Worm (Caenorhabditis elegans) whole organism, midembryonic: ENCODE results near the gene K09C8.7.

ENCODE experiments used
- T22C8.4 ChIP-seq: fragments of 200-800 bp; sonication (Bioruptor generic); IDR thresholded peaks from 2 replicates; pipeline ENCODE4 v1.3.6; 2022; ENCODE audit warnings: missing genetic modification characterization, missing compliant biosample characterization
- cog-1 ChIP-seq: sonication (generic microtip); optimal IDR thresholded peaks from 2 replicates; lab custom pipeline; 2016; ENCODE audit warnings: missing genetic modification characterization, missing compliant biosample characterization
- flt-1 ChIP-seq: fragments of 200-800 bp; sonication (Bioruptor generic); IDR thresholded peaks from 2 replicates; pipeline ENCODE4 v1.3.6; 2022; ENCODE audit warnings: missing genetic modification characterization, missing compliant biosample characterization
- klf-2 ChIP-seq: fragments of 200-800 bp; sonication (Bioruptor generic); conservative IDR thresholded peaks from 2 replicates; pipeline ENCODE4 v1.3.6; 2022; ENCODE audit warnings: missing genetic modification reagents, missing genetic modification characterization, missing compliant biosample characterization
- med-1 ChIP-seq: sonication (generic microtip); optimal IDR thresholded peaks from 2 replicates; lab custom pipeline; 2017; ENCODE audit warnings: missing genetic modification characterization, mild to moderate bottlenecking, missing compliant biosample characterization, antibody characterized with exemption, missing genetic modification reagents; ENCODE audit not compliant: insufficient read depth
- ref-1 ChIP-seq: fragments of 200-800 bp; sonication (Bioruptor generic); conservative IDR thresholded peaks from 2 replicates; pipeline ENCODE4 v1.3.6; 2022; ENCODE audit warnings: missing genetic modification reagents, missing genetic modification characterization, missing compliant biosample characterization
- tab-1 ChIP-seq: fragments of 200-800 bp; sonication (Bioruptor generic); IDR thresholded peaks from 2 replicates; pipeline ENCODE4 v1.3.6; 2022; ENCODE audit warnings: missing genetic modification characterization, missing compliant biosample characterization
- ztf-23 ChIP-seq: fragments of 200-800 bp; sonication (Bioruptor generic); IDR thresholded peaks from 2 replicates; pipeline ENCODE4 v1.3.6; 2022; ENCODE audit warnings: missing genetic modification reagents, missing genetic modification characterization, missing compliant biosample characterization
- ztf-29 ChIP-seq: fragments of 200-800 bp; sonication (Bioruptor generic); IDR thresholded peaks from 2 replicates; pipeline ENCODE4 v1.3.6; 2022; ENCODE audit warnings: missing genetic modification reagents, missing genetic modification characterization, missing compliant biosample characterization

Gene K09C8.7

DNA sequence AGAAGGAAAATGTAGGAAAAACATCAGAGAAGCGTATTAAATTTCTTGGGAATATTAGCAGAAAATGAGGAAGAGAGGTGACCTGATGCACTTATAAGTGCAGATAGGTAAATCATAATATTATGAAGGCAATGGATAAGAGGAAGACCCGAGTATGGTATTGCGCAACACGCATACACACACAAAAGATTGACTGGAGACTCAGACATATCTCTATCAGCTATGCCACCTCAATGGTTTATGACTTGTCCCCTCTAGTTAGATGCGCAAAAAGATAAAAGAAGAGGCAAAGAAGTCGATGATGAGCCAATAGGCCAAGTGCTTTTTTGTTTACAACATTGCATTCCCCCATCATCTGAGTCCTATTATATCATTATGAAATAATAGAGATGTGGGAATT is 19.1 kb downstream of the K09C8.7 start:
- TF ChIP-seq tab-1 (GFP tag; lab: Robert Waterston, UW), result no peak
- TF ChIP-seq flt-1 (GFP tag; lab: Robert Waterston, UW), result no peak
- no peak for TF ChIP-seq med-1 (GFP tag; lab: Kevin White, UChicago)
- TF ChIP-seq ztf-23 (GFP tag; lab: Robert Waterston, UW), result no peak
- TF ChIP-seq klf-2, result no peak
- TF ChIP-seq cog-1, result no peak
- no peak for TF ChIP-seq ztf-29
- TF ChIP-seq T22C8.4 (GFP tag; lab: Robert Waterston, UW), result no peak
- no peak for TF ChIP-seq ref-1

DNA sequence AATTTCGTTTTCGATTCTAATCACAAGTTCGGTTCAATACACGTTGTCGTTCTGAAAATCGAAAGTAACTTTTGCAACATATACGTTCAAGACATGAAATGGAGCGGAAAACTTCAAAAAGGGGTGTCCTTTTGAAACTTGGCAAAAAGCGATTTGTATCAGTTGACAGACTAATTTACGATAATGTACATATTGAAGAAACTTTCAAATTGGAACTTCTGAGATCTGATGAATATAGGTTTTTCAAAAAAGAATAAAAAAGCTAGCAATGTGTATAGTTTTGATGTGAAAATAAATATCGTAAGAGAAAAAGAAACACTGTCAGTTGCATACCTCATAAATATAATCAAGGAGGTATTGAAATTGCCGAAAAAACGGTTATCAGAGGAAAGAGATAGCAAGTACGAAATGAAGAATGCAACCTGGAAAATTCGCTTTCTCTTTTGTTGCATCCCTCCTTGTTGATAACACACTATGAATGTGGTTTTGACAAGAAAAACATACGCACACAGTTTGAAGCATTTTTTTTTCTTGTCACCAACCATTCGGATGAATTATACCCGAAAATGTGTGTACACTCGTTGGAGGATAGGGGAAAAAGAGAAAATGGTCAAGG is 22.1 kb downstream of the K09C8.7 start, which contains the start of gene dgn-1:
dgn-1 (minus strand) TSS at position 51 of the 616 bp plus-strand sequence.
- no peak for TF ChIP-seq flt-1 (GFP tag; lab: Robert Waterston, UW)

DNA sequence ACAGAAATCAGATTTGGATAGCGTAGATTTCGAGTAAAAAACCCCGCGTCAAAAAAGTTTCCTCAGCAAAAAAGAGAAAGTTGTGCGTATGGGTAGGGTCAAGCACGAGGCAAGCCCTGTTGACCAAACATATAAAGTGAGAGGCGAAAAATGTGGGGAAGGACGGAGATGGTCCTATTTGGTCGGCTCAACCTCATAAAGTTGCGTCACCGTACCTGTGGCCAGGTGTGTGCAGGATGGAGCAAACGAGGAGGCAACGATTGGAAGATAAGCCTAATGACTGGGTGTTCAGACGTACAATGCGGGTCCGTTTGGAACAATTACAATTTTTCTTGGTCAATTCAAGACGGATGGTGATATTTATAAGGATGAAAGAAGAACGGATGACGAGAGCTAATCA is 24.1 kb downstream of the K09C8.7 start:
- TF ChIP-seq klf-2, result no peak
- TF ChIP-seq ztf-29, result no peak
- TF ChIP-seq cog-1, result no peak
- no peak for TF ChIP-seq flt-1 (GFP tag; lab: Robert Waterston, UW)
- no peak for TF ChIP-seq T22C8.4 (GFP tag; lab: Robert Waterston, UW)
- no peak for TF ChIP-seq med-1 (GFP tag; lab: Kevin White, UChicago)
- no peak for TF ChIP-seq tab-1 (GFP tag; lab: Robert Waterston, UW)

DNA sequence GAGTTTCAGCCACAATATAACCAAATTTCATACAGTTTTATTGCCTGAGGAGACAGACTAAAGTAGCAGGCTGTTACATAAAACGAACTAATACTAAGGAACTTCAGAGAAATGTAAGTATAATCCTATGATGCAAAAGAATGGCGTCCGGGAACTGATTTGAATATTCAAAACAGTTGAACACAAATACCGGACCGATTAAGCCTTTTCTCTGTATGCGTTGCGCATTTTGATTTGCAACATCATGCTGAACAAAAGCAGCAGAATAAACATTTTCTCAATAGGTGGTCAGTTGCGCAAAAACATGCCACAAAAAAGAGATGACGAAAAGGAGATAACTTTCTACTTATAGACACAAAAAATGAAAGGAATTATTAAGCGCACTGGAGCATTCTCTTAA is 27.2 kb downstream of the K09C8.7 start:
- TF ChIP-seq tab-1 (GFP tag; lab: Robert Waterston, UW) (no peak), cog-1 (no peak), klf-2 (no peak), ztf-23 (GFP tag; lab: Robert Waterston, UW) (no peak), ref-1 (no peak), T22C8.4 (GFP tag; lab: Robert Waterston, UW) (no peak), flt-1 (GFP tag; lab: Robert Waterston, UW) (no peak)

DNA sequence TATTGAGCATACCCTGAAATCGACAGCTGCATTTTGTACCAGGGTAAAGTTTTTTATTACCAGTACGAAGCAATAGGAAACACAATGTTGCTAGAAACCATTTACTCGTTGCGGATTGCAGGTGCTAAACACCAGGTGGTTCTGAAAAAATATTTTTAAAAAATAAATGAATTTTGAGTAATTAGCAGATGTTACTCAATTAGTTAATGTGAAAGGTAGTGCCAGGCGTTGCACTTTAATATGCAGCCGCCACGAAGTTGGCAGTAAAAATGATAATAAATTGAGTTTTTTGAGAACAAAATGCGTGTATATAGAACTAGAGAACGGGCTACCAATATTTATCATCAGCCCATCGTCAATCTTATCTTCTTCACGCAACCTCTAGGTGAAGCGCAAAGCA is 31.6 kb downstream of the K09C8.7 start, which contains the start of gene nstp-9:
nstp-9 (minus strand) TSS at position 101 of the 400 bp plus-strand sequence.
- TF ChIP-seq med-1 (GFP tag; lab: Kevin White, UChicago), result no peak
- no peak for TF ChIP-seq T22C8.4 (GFP tag; lab: Robert Waterston, UW)
- no peak for TF ChIP-seq ztf-29
- TF ChIP-seq tab-1 (GFP tag; lab: Robert Waterston, UW), result no peak
- TF ChIP-seq ref-1, result no peak
- no peak for TF ChIP-seq cog-1
- no peak for TF ChIP-seq flt-1 (GFP tag; lab: Robert Waterston, UW)
- TF ChIP-seq klf-2, result no peak
- no peak for TF ChIP-seq ztf-23 (GFP tag; lab: Robert Waterston, UW)

DNA sequence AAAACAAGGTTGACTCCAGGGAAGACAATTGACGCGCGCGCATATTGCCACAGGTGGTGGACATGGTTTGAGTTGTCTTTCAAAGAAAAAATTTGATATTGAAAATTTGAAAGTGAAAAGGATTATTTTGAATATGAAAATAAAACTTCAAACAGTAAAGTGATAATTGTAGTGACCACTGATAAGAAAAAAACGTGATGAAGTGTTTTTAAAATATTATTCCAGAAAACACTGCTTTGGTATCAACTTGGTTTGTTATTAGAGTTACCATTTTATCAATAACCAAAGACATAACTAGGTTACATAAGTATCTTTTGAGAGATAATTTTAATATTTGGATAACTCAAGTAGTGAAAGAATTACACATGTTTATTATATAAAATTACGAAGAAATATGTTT is 35.0 kb downstream of the K09C8.7 start:
- TF ChIP-seq tab-1 (GFP tag; lab: Robert Waterston, UW) (no peak), flt-1 (GFP tag; lab: Robert Waterston, UW) (no peak), cog-1 (no peak), med-1 (GFP tag; lab: Kevin White, UChicago) (no peak), ztf-29 (no peak), ref-1 (no peak), T22C8.4 (GFP tag; lab: Robert Waterston, UW) (no peak), ztf-23 (GFP tag; lab: Robert Waterston, UW) (no peak), klf-2 (no peak)

DNA sequence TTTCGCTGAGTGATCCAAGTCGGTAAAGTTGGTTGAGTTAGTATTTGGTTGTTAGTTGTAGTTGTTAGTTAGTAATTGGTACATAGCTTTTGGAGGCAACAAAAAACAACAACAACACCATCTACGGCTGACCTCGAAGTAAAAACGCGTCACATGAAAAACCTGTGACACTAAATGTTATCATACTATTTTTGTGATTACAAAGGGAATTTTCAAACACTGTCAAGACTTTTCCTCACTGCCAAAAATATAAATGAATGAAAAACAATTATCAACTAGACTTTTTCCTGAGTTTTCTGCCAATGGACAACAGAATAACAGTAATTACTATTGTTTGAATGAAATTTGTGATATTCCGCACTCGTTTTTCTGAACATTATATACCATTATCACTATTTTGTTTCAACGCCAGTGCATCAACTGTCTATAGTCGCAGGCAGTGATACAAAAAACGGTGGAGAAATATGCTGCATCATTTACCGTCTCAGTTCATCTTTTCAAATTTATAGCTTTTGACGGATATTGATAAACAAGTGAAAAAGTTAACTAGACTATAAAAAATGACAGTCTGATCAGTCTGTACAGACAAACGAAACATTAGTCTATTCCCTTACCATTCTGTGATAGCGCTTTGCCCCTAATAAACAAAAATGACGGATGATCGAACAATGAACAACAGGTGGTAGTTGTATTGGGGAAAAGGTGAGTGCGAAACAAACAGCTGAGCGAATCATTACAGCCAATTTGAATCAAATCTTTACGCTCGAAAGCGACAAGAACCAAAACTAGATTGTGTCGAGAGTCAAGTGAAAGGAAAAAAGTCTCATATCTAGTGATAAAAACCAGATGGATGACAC is 36.5 kb downstream of the K09C8.7 start:
- no peak for TF ChIP-seq klf-2
- TF ChIP-seq flt-1 (GFP tag; lab: Robert Waterston, UW), result no peak
- TF ChIP-seq tab-1 (GFP tag; lab: Robert Waterston, UW), result no peak
- TF ChIP-seq T22C8.4 (GFP tag; lab: Robert Waterston, UW), result no peak
- TF ChIP-seq med-1 (GFP tag; lab: Kevin White, UChicago), result no peak
- no peak for TF ChIP-seq ztf-29
- TF ChIP-seq ztf-23 (GFP tag; lab: Robert Waterston, UW), result no peak
- TF ChIP-seq cog-1, result no peak
- TF ChIP-seq ref-1, result no peak

DNA sequence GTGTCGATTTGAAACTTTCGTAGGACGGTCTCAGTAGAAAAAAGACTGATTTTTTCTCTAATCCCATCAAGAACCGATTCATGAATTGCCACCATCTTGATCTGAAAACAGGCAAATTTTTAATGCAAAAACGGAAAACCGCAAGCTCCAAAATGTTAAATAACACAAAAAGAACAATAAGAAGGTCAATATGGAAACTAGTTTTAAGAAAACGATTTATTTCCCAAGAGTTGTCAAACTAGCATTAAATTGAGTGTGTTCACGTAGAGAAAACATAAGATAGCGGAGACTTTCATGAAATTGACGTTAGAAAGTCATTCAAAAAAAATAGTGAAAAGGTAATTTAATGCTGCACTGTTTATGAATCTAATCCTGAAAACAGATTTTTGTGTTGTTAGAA is 37.2 kb downstream of the K09C8.7 start, which contains the start of gene F47B10.9:
F47B10.9 (minus strand) TSS at position 101 of the 400 bp plus-strand sequence.
- TF ChIP-seq tab-1 (GFP tag; lab: Robert Waterston, UW) (no peak), ztf-29 (no peak), cog-1 (no peak), med-1 (GFP tag; lab: Kevin White, UChicago) (no peak), klf-2 (no peak), ztf-23 (GFP tag; lab: Robert Waterston, UW) (no peak), flt-1 (GFP tag; lab: Robert Waterston, UW) (no peak), ref-1 (no peak), T22C8.4 (GFP tag; lab: Robert Waterston, UW) (no peak)

DNA sequence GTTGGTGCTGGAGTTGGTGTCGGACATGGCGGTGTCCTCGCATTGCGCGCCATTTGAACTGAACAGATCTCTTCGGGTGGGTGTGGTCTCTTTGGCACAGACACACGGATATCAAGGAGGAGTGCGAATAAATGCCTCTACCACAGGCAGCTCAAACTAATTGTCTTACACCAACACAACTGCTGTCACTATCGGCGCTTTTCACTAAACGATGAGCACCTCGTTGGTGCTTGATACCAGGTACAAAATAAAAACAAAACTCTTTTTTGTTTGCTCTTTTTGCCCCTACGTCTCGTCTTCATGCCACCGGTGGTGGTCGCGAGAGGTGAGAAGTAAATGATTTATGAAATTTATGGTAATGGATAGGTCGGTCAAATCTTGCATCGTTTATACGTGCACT is 40.5 kb downstream of the K09C8.7 start, which contains the start of gene F47B10.8:
F47B10.8 (minus strand) TSS at position 101 of the 400 bp plus-strand sequence.
- TF ChIP-seq med-1 (GFP tag; lab: Kevin White, UChicago), result no peak
- TF ChIP-seq flt-1 (GFP tag; lab: Robert Waterston, UW), result no peak
- no peak for TF ChIP-seq tab-1 (GFP tag; lab: Robert Waterston, UW)

DNA sequence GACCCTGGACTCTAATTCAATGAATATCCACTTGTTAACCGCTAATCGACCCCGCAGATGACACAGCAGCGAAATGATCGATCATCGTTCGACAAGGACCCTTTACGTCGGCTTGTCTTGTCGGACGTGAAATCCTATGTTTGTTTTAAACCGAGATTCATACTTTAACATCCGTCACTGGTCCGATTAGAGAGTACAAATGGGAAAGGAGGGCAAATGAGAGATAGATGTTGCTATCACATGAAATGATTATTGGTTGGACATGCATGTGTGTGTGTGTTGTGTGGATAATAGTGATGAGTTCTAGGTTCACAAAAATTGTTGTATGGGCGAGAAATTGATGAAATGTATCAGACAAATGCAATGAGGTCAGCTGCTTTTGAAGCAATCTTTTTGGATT is 41.5 kb downstream of the K09C8.7 start:
- TF ChIP-seq flt-1 (GFP tag; lab: Robert Waterston, UW) (no peak), ztf-23 (GFP tag; lab: Robert Waterston, UW) (no peak), T22C8.4 (GFP tag; lab: Robert Waterston, UW) (no peak), cog-1 (no peak), klf-2 (no peak), med-1 (GFP tag; lab: Kevin White, UChicago) (no peak), ztf-29 (no peak), ref-1 (no peak), tab-1 (GFP tag; lab: Robert Waterston, UW) (no peak)
